Fruit fly (Drosophila melanogaster): ENCODE results near the gene CG2519.

Gene CG2519

DNA sequence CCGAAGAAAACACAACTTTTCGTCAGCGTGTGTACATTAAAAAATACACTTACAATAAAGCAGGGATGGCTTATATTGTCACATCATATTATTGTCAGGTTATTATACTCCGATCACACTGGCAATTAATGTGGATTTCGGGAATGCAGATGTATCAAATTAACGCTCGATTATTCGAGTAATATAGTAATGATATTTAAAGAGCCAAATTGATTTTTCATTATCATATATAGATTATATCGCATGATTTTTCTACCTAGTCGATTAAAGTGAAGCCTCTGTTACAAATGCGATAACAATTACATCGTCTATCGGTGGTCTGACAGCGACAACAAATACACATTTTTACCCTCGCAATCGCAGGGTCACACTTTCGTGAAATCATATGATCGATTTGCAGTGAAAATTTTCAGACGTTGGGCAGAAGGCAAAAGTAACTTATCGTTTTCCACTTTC, 43.9 kb upstream of the CG2519 start, which contains the start of the genes noi and Vha26 (continued):
- TF ChIP-seq grau (tag; optimal IDR thresholded peaks at IDR 0.05) (peak; percentile 72), Ets65A (GFP tag) (peak; percentile 93), CG12391 (tag; optimal IDR thresholded peaks at IDR 0.05) (peak; percentile 72), slbo (GFP tag; IDR thresholded peaks at IDR 0.05) (peak; percentile 47), CG30403 (GFP tag; optimal IDR thresholded peaks at IDR 0.05) (peak; percentile 23), CG2129 (GFP tag; IDR thresholded peaks at IDR 0.05; ENCODE audit: partially characterized antibody) (peak; percentile 51), Aef1 (GFP tag; IDR thresholded peaks at IDR 0.05) (0 out of 3 replicates have a peak, but pooled peaks have one; percentile 25), CG17612 (GFP tag; IDR thresholded peaks at IDR 0.05) (no peak), CG2116 (GFP tag; optimal IDR thresholded peaks at IDR 0.05) (peak; percentile 76), btn (GFP tag; optimal IDR thresholded peaks at IDR 0.05) (no peak), CG6791 (GFP tag; IDR thresholded peaks at IDR 0.05; ENCODE audit: partially characterized antibody) (peak; percentile 55; the same call in 1 of the 3 replicates), Dref (GFP tag; IDR thresholded peaks at IDR 0.05) (peak; percentile 73), mirr (GFP tag; optimal IDR thresholded peaks at IDR 0.05) (peak; percentile 31), CG18262 (tag; optimal IDR thresholded peaks at IDR 0.05) (peak; percentile 37), Spps (tag; optimal IDR thresholded peaks at IDR 0.05) (peak; percentile 12), Myb (GFP tag; optimal IDR thresholded peaks at IDR 0.05) (peak; percentile 63), lilli (GFP tag; optimal IDR thresholded peaks at IDR 0.05) (peak; percentile 54), Stat92E (GFP tag; optimal IDR thresholded peaks at IDR 0.05) (peak in 1 of 3 experiments; percentile 50), CG6689 (GFP tag; IDR thresholded peaks at IDR 0.05) (peak; percentile 34; the same call in 1 of the 2 replicates), unc-4 (GFP tag; IDR thresholded peaks at IDR 0.05; ENCODE audit: partially characterized antibody) (peak; percentile 45; the same call in 1 of the 2 replicates), caup (GFP tag; optimal IDR thresholded peaks at IDR 0.05; ENCODE audit: severe bottlenecking) (peak; percentile 31), CG17359 (tag; optimal IDR thresholded peaks at IDR 0.05) (peak; percentile 25), CG4617 (GFP tag; optimal IDR thresholded peaks at IDR 0.05; ENCODE audit: borderline replicate concordance) (peak; percentile 53), nmo (GFP tag; optimal IDR thresholded peaks at IDR 0.05) (peak; percentile 87), Lpt (GFP tag; optimal IDR thresholded peaks at IDR 0.05) (no peak), nerfin-2 (GFP tag; IDR thresholded peaks at IDR 0.05; ENCODE audit: partially characterized antibody) (peak; percentile 30; the same call in 1 of the 2 replicates), HLH4C (GFP tag; IDR thresholded peaks at IDR 0.05; ENCODE audit: partially characterized antibody) (peak; percentile 69), schlank (tag; optimal IDR thresholded peaks at IDR 0.05) (no peak), Scr (GFP tag; IDR thresholded peaks at IDR 0.05; ENCODE audit: partially characterized antibody) (peak; percentile 65), ssp (GFP tag; IDR thresholded peaks at IDR 0.05) (peak; percentile 98), Antp (GFP tag; optimal IDR thresholded peaks at IDR 0.05) (no peak), CG9876 (GFP tag; optimal IDR thresholded peaks at IDR 0.05) (no peak), Dek (tag; optimal IDR thresholded peaks at IDR 0.05) (no peak), amos (GFP tag; IDR thresholded peaks at IDR 0.05; ENCODE audit: partially characterized antibody) (peak; percentile 59), CoRest (tag; optimal IDR thresholded peaks at IDR 0.05) (no peak), CG34224 (GFP tag; IDR thresholded peaks at IDR 0.05; ENCODE audit: partially characterized antibody) (peak; percentile 47; the same call in 2 of the 3 replicates), dm (GFP tag; optimal IDR thresholded peaks at IDR 0.05) (peak; percentile 16), CG7839 (tag; optimal IDR thresholded peaks at IDR 0.05) (no peak), Gug (GFP tag; IDR thresholded peaks at IDR 0.05) (0 out of 4 replicates have a peak, but pooled peaks have one; percentile 23), CG9932 (GFP tag; IDR thresholded peaks at IDR 0.05) (peak; percentile 61; the same call in 1 of the 2 replicates), CG16813 (GFP tag; IDR thresholded peaks at IDR 0.05; ENCODE audit: partially characterized antibody) (peak; percentile 73), Deaf1 (tag; optimal IDR thresholded peaks at IDR 0.05) (peak; percentile 19), seq (GFP tag; IDR thresholded peaks at IDR 0.05) (no peak), sob (GFP tag; IDR thresholded peaks at IDR 0.05) (0 out of 2 replicates have a peak, but pooled peaks have one; percentile 43), CG17802 (tag; optimal IDR thresholded peaks at IDR 0.05) (peak; percentile 94), CG15696 (tag; optimal IDR thresholded peaks at IDR 0.05) (peak; percentile 56), salm (tag; optimal IDR thresholded peaks at IDR 0.05) (no peak), Ravus (GFP tag; IDR thresholded peaks at IDR 0.05) (no peak), Six4 (GFP tag; optimal IDR thresholded peaks at IDR 0.05) (no peak)

Data from whole organism, embryonic.